Worm (Caenorhabditis elegans) whole organism, L3 larva: Measurements from ENCODE around the gene tebp-2.

Experiments used
- aly-2 ChIP-seq: fragments of 150-350 bp; optimal IDR thresholded peaks from 2 replicates; lab custom pipeline; 2014; ENCODE audit warnings: missing biosample characterization, missing genetic modification characterization
- ama-1 ChIP-seq: fragments of 150-350 bp; optimal IDR thresholded peaks from 2 replicates; lab custom pipeline; 2018
- egl-27 ChIP-seq: sonication (generic microtip); optimal IDR thresholded peaks from 4 replicates; lab custom pipeline; 2017; ENCODE audit warnings: missing biosample characterization, missing genetic modification reagents, missing genetic modification characterization
- lsy-12 ChIP-seq: sonication (generic microtip); optimal IDR thresholded peaks from 2 replicates; lab custom pipeline; 2016; ENCODE audit warnings: mild to moderate bottlenecking, missing genetic modification characterization, missing compliant biosample characterization
- mdl-1 ChIP-seq: fragments of 150-350 bp; optimal IDR thresholded peaks from 2 replicates; lab custom pipeline; 2014; ENCODE audit warnings: missing biosample characterization, missing genetic modification characterization
- nhr-11 ChIP-seq: fragments of 150-350 bp; optimal IDR thresholded peaks from 2 replicates; lab custom pipeline; 2014; ENCODE audit warnings: missing biosample characterization, missing genetic modification characterization
- nhr-25 ChIP-seq: sonication (generic microtip); optimal IDR thresholded peaks from 2 replicates; lab custom pipeline; 2017; ENCODE audit warnings: missing biosample characterization, missing genetic modification characterization
- nhr-77 ChIP-seq: fragments of 150-350 bp; optimal IDR thresholded peaks from 2 replicates; lab custom pipeline; 2014; ENCODE audit warnings: missing biosample characterization, missing genetic modification characterization
- pqm-1 ChIP-seq: fragments of 150-350 bp; optimal IDR thresholded peaks from 2 replicates; lab custom pipeline; 2017; ENCODE audit warnings: missing biosample characterization, missing genetic modification characterization, inconsistent platforms
- snpc-4 ChIP-seq: fragments of 150-350 bp; optimal IDR thresholded peaks from 2 replicates; lab custom pipeline; 2014; ENCODE audit warnings: missing biosample characterization, missing genetic modification characterization
- unc-62 ChIP-seq: fragments of 150-350 bp; sonication (generic microtip); optimal IDR thresholded peaks from 4 replicates; lab custom pipeline; 2014; ENCODE audit warnings: missing biosample characterization, missing genetic modification reagents, missing genetic modification characterization
- zag-1 ChIP-seq: fragments of 150-350 bp; optimal IDR thresholded peaks from 2 replicates; lab custom pipeline; 2014; ENCODE audit warnings: missing biosample characterization, missing genetic modification characterization
- ztf-11 ChIP-seq: fragments of 150-350 bp; optimal IDR thresholded peaks from 2 replicates; lab custom pipeline; 2014; ENCODE audit warnings: missing biosample characterization, missing genetic modification characterization

ce11 chrIV:5494099-5494498 lies 47.3 kb upstream of the tebp-2 start:
- TF ChIP-seq snpc-4 (tag; lab: Kevin White, UChicago) (no peak), nhr-11 (tag; lab: Kevin White, UChicago) (no peak), lsy-12 (tag; lab: Kevin White, UChicago) (no peak), ztf-11 (no peak), mdl-1 (tag; lab: Kevin White, UChicago) (no peak), ama-1 (no peak), egl-27 (tag; lab: Kevin White, UChicago) (no peak), aly-2 (no peak), unc-62 (no peak), zag-1 (no peak), nhr-25 (no peak), nhr-77 (tag; lab: Kevin White, UChicago) (no peak), pqm-1 (tag; lab: Kevin White, UChicago) (no peak)
